Fruit fly (Drosophila melanogaster): ENCODE data around the gene Acp95EF.

The Acp95EF gene

dm6 chr3R:24193373-24193879 is 35.3 kb upstream of the Acp95EF start, which contains the start of the genes SMC6 and CG6204 (continued):
- peak; percentile 72 for TF ChIP-seq gro (GFP tag; optimal IDR thresholded peaks at IDR 0.05)
- peak; percentile 78 for TF ChIP-seq CG5953 (GFP tag; IDR thresholded peaks at IDR 0.05)
- TF ChIP-seq ab (GFP tag; optimal IDR thresholded peaks at IDR 0.05) = peak; percentile 39
- peak; percentile 75 for TF ChIP-seq CG17612 (GFP tag; IDR thresholded peaks at IDR 0.05)
- peak; percentile 82 for TF ChIP-seq jumu (GFP tag; optimal IDR thresholded peaks at IDR 0.05)
- peak; percentile 85 for TF ChIP-seq CG6765 (GFP tag; optimal IDR thresholded peaks at IDR 0.05)
- no peak for TF ChIP-seq p53 (GFP tag; optimal IDR thresholded peaks at IDR 0.05)
- peak; percentile 44 for TF ChIP-seq her (GFP tag; optimal IDR thresholded peaks at IDR 0.05)
- peak; percentile 34 for TF ChIP-seq btn (GFP tag; optimal IDR thresholded peaks at IDR 0.05)
- TF ChIP-seq CG30403 (GFP tag; optimal IDR thresholded peaks at IDR 0.05) = peak; percentile 95
- peak; percentile 95 for TF ChIP-seq sob (GFP tag; IDR thresholded peaks at IDR 0.05)
- no peak for TF ChIP-seq Dfd (GFP tag; optimal IDR thresholded peaks at IDR 0.05)
- TF ChIP-seq CG31224 (GFP tag; IDR thresholded peaks at IDR 0.05) = peak; percentile 89
- peak; percentile 62 for TF ChIP-seq Myb (GFP tag; optimal IDR thresholded peaks at IDR 0.05)
- TF ChIP-seq Hr78 (GFP tag; optimal IDR thresholded peaks at IDR 0.05) = no peak
- TF ChIP-seq CG1832 (GFP tag; optimal IDR thresholded peaks at IDR 0.05) = no peak
- peak; percentile 97 for TF ChIP-seq Rfx (GFP tag; IDR thresholded peaks at IDR 0.05)
- peak; percentile 93 for TF ChIP-seq sug (tag; optimal IDR thresholded peaks at IDR 0.05)
- TF ChIP-seq onecut (GFP tag; IDR thresholded peaks at IDR 0.05) = peak; percentile 85
- TF ChIP-seq CG17328 (GFP tag; IDR thresholded peaks at IDR 0.05) = peak; percentile 92
- TF ChIP-seq mam (GFP tag; optimal IDR thresholded peaks at IDR 0.05) = peak; percentile 94
- peak; percentile 93 for TF ChIP-seq dmrt11E (tag; optimal IDR thresholded peaks at IDR 0.05)
- TF ChIP-seq sr (GFP tag; IDR thresholded peaks at IDR 0.05) = peak; percentile 44; the same call in 1 of the 3 replicates
- TF ChIP-seq Dref (GFP tag; IDR thresholded peaks at IDR 0.05) = peak; percentile 67
- peak; percentile 85 for TF ChIP-seq CG30431 (GFP tag; optimal IDR thresholded peaks at IDR 0.05)
- peak; percentile 81 for TF ChIP-seq peb (GFP tag; IDR thresholded peaks at IDR 0.05)
- peak; percentile 95 for TF ChIP-seq zen (tag; optimal IDR thresholded peaks at IDR 0.05)
- TF ChIP-seq scrt (GFP tag; optimal IDR thresholded peaks at IDR 0.05) = no peak
- peak; percentile 78 for TF ChIP-seq dati (GFP tag; IDR thresholded peaks at IDR 0.05)
- peak; percentile 53 for TF ChIP-seq CG8089 (GFP tag; optimal IDR thresholded peaks at IDR 0.05)
- TF ChIP-seq CG15073 (GFP tag; optimal IDR thresholded peaks at IDR 0.05) = peak; percentile 62
- peak; percentile 91 for TF ChIP-seq CG10543 (GFP tag; optimal IDR thresholded peaks at IDR 0.05)
- TF ChIP-seq maf-S (GFP tag; optimal IDR thresholded peaks at IDR 0.05) = peak; percentile 85
- peak; percentile 63 for TF ChIP-seq CG1647 (GFP tag; optimal IDR thresholded peaks at IDR 0.05)
- peak; percentile 97 for TF ChIP-seq Fer3 (tag; optimal IDR thresholded peaks at IDR 0.05)
- peak; percentile 80 for TF ChIP-seq CG9609 (GFP tag; optimal IDR thresholded peaks at IDR 0.05)
- peak; percentile 90 for TF ChIP-seq ase (GFP tag; IDR thresholded peaks at IDR 0.05)
- peak; percentile 97 for TF ChIP-seq gem (tag; optimal IDR thresholded peaks at IDR 0.05)
- TF ChIP-seq so (GFP tag; IDR thresholded peaks at IDR 0.05) = peak; percentile 90
- peak; percentile 80 for TF ChIP-seq CG6254 (GFP tag; optimal IDR thresholded peaks at IDR 0.05)
- peak; percentile 94 for TF ChIP-seq Drgx (GFP tag; IDR thresholded peaks at IDR 0.05)
- peak; percentile 92 for TF ChIP-seq CG12155 (GFP tag; optimal IDR thresholded peaks at IDR 0.05)
- TF ChIP-seq CoRest (tag; optimal IDR thresholded peaks at IDR 0.05) = peak; percentile 98
- no peak for TF ChIP-seq pan (optimal IDR thresholded peaks at IDR 0.05)
- TF ChIP-seq pan (GFP tag; optimal IDR thresholded peaks at IDR 0.05 in 1 of 2, IDR thresholded peaks at IDR 0.05 in 1 of 2) = peak in 1 of 2 experiments; percentile 96
- TF ChIP-seq CG10959 (GFP tag; IDR thresholded peaks at IDR 0.05) = peak; percentile 88
- no peak for TF ChIP-seq CG5180 (GFP tag; optimal IDR thresholded peaks at IDR 0.05)
- peak; percentile 92 for TF ChIP-seq CG10209 (GFP tag; optimal IDR thresholded peaks at IDR 0.05)
- peak; percentile 92 for TF ChIP-seq gcm (GFP tag; optimal IDR thresholded peaks at IDR 0.05)
- peak; percentile 59 for TF ChIP-seq psq (GFP tag; optimal IDR thresholded peaks at IDR 0.05)
- peak; percentile 95 for TF ChIP-seq CG16815 (GFP tag; optimal IDR thresholded peaks at IDR 0.05)

Measured in whole organism, embryonic.